Worm (Caenorhabditis elegans) whole organism, L3 larva: ENCODE measurements around the gene clec-215.

Experiments used
- R02D3.7 ChIP-seq: fragments of 150-350 bp; optimal IDR thresholded peaks from 2 replicates; lab custom pipeline; 2014; ENCODE audit warnings: missing biosample characterization, missing genetic modification characterization
- ZK546.5 ChIP-seq: sonication (generic microtip); optimal IDR thresholded peaks from 2 replicates; lab custom pipeline; 2017; ENCODE audit warnings: missing biosample characterization, missing genetic modification characterization
- aly-2 ChIP-seq: fragments of 150-350 bp; optimal IDR thresholded peaks from 2 replicates; lab custom pipeline; 2014; ENCODE audit warnings: missing biosample characterization, missing genetic modification characterization
- ama-1 ChIP-seq: fragments of 150-350 bp; optimal IDR thresholded peaks from 2 replicates; lab custom pipeline; 2018
- ceh-28 ChIP-seq: fragments of 150-350 bp; optimal IDR thresholded peaks from 2 replicates; lab custom pipeline; 2014; ENCODE audit warnings: missing biosample characterization, missing genetic modification reagents, missing genetic modification characterization
- ceh-82 ChIP-seq: fragments of 150-350 bp; optimal IDR thresholded peaks from 2 replicates; lab custom pipeline; 2014; ENCODE audit warnings: missing biosample characterization, missing genetic modification characterization
- ceh-9 ChIP-seq: sonication (generic microtip); optimal IDR thresholded peaks from 2 replicates; lab custom pipeline; 2018; ENCODE audit warnings: missing biosample characterization, missing genetic modification characterization
- egl-27 ChIP-seq: sonication (generic microtip); optimal IDR thresholded peaks from 4 replicates; lab custom pipeline; 2017; ENCODE audit warnings: missing biosample characterization, missing genetic modification reagents, missing genetic modification characterization
- egl-5 ChIP-seq: fragments of 150-350 bp; optimal IDR thresholded peaks from 2 replicates; lab custom pipeline; 2017; ENCODE audit warnings: missing biosample characterization, missing genetic modification reagents, missing genetic modification characterization, inconsistent platforms
- elt-1 ChIP-seq: fragments of 150-350 bp; optimal IDR thresholded peaks from 2 replicates; lab custom pipeline; 2014; ENCODE audit warnings: missing biosample characterization, missing genetic modification characterization
- elt-2 ChIP-seq: sonication (generic microtip); optimal IDR thresholded peaks from 2 replicates; lab custom pipeline; 2016; ENCODE audit warnings: missing genetic modification reagents, mild to moderate bottlenecking, missing genetic modification characterization, missing compliant biosample characterization
- elt-3 ChIP-seq, 3 experiments: fragments of 150-350 bp in 1 of 3; sonication (generic microtip) in 2 of 3; optimal IDR thresholded peaks; 2 replicates in 2 of 3; 4 replicates in 1 of 3; lab custom pipeline; 2014 to 2017; ENCODE audit warnings: missing biosample characterization in 3 of 3, missing genetic modification characterization in 3 of 3
- eor-1 ChIP-seq, 2 experiments: fragments of 150-350 bp; optimal IDR thresholded peaks; 2 replicates each; lab custom pipeline; 2014 to 2018; ENCODE audit warnings: missing biosample characterization in 2 of 2, missing genetic modification characterization in 2 of 2
- fkh-10 ChIP-seq: sonication (generic microtip); optimal IDR thresholded peaks from 2 replicates; lab custom pipeline; 2017; ENCODE audit warnings: missing biosample characterization, missing genetic modification reagents, missing genetic modification characterization
- fkh-2 ChIP-seq: fragments of 150-350 bp; optimal IDR thresholded peaks from 2 replicates; lab custom pipeline; 2014; ENCODE audit warnings: missing biosample characterization, missing genetic modification reagents, missing genetic modification characterization
- hmg-11 ChIP-seq: sonication (generic microtip); optimal IDR thresholded peaks from 2 replicates; lab custom pipeline; 2016; ENCODE audit warnings: missing genetic modification characterization, missing compliant biosample characterization
- jun-1 ChIP-seq: fragments of 150-350 bp; optimal IDR thresholded peaks from 2 replicates; lab custom pipeline; 2014; ENCODE audit warnings: missing biosample characterization, missing genetic modification reagents, missing genetic modification characterization
- lin-15B ChIP-seq: fragments of 150-350 bp; optimal IDR thresholded peaks from 2 replicates; lab custom pipeline; 2014; ENCODE audit warnings: missing biosample characterization, missing genetic modification characterization
- lin-39 ChIP-seq: fragments of 150-350 bp; optimal IDR thresholded peaks from 2 replicates; lab custom pipeline; 2018; ENCODE audit warnings: missing biosample characterization, missing genetic modification reagents, missing genetic modification characterization
- lsy-12 ChIP-seq: sonication (generic microtip); optimal IDR thresholded peaks from 2 replicates; lab custom pipeline; 2016; ENCODE audit warnings: mild to moderate bottlenecking, missing genetic modification characterization, missing compliant biosample characterization
- mdl-1 ChIP-seq: fragments of 150-350 bp; optimal IDR thresholded peaks from 2 replicates; lab custom pipeline; 2014; ENCODE audit warnings: missing biosample characterization, missing genetic modification characterization
- nfya-1 ChIP-seq: sonication (generic microtip); optimal IDR thresholded peaks from 2 replicates; lab custom pipeline; 2017; ENCODE audit warnings: missing genetic modification characterization, mild to moderate bottlenecking, missing compliant biosample characterization, antibody characterized with exemption, moderate library complexity; ENCODE audit not compliant: insufficient read depth
- nhr-11 ChIP-seq: fragments of 150-350 bp; optimal IDR thresholded peaks from 2 replicates; lab custom pipeline; 2014; ENCODE audit warnings: missing biosample characterization, missing genetic modification characterization
- nhr-23 ChIP-seq: fragments of 150-350 bp; optimal IDR thresholded peaks from 2 replicates; lab custom pipeline; 2014; ENCODE audit warnings: missing biosample characterization, missing genetic modification reagents, missing genetic modification characterization
- nhr-237 ChIP-seq: fragments of 150-350 bp; optimal IDR thresholded peaks from 2 replicates; lab custom pipeline; 2014; ENCODE audit warnings: missing biosample characterization, missing genetic modification characterization
- nhr-25 ChIP-seq: sonication (generic microtip); optimal IDR thresholded peaks from 2 replicates; lab custom pipeline; 2017; ENCODE audit warnings: missing biosample characterization, missing genetic modification characterization
- nhr-28 ChIP-seq: fragments of 150-350 bp; optimal IDR thresholded peaks from 2 replicates; lab custom pipeline; 2014; ENCODE audit warnings: missing biosample characterization, missing genetic modification characterization
- nhr-43 ChIP-seq: sonication (generic microtip); optimal IDR thresholded peaks from 2 replicates; lab custom pipeline; 2016; ENCODE audit warnings: mild to moderate bottlenecking, missing genetic modification characterization, missing compliant biosample characterization; ENCODE audit not compliant: poor library complexity, severe bottlenecking
- nhr-76 ChIP-seq: fragments of 150-350 bp; sonication (generic microtip); optimal IDR thresholded peaks from 5 replicates; lab custom pipeline; 2014; ENCODE audit warnings: missing biosample characterization, missing genetic modification characterization
- nhr-77 ChIP-seq: fragments of 150-350 bp; optimal IDR thresholded peaks from 2 replicates; lab custom pipeline; 2014; ENCODE audit warnings: missing biosample characterization, missing genetic modification characterization
- pha-4 ChIP-seq: fragments of 150-350 bp; optimal IDR thresholded peaks from 2 replicates; lab custom pipeline; 2014; ENCODE audit warnings: missing biosample characterization, missing genetic modification reagents, missing genetic modification characterization
- pqm-1 ChIP-seq: fragments of 150-350 bp; optimal IDR thresholded peaks from 2 replicates; lab custom pipeline; 2017; ENCODE audit warnings: missing biosample characterization, missing genetic modification characterization, inconsistent platforms
- sea-2 ChIP-seq: fragments of 150-350 bp; sonication (generic microtip); optimal IDR thresholded peaks from 4 replicates; lab custom pipeline; 2014; ENCODE audit warnings: missing biosample characterization, missing genetic modification reagents, missing genetic modification characterization
- skn-1 ChIP-seq: fragments of 150-350 bp; optimal IDR thresholded peaks from 2 replicates; lab custom pipeline; 2014; ENCODE audit warnings: missing biosample characterization, missing genetic modification characterization
- snpc-4 ChIP-seq: fragments of 150-350 bp; optimal IDR thresholded peaks from 2 replicates; lab custom pipeline; 2014; ENCODE audit warnings: missing biosample characterization, missing genetic modification characterization
- tbx-2 ChIP-seq: sonication (generic microtip); optimal IDR thresholded peaks from 2 replicates; lab custom pipeline; 2016; ENCODE audit warnings: mild to moderate bottlenecking, missing genetic modification characterization, missing compliant biosample characterization
- unc-39 ChIP-seq: sonication (generic microtip); optimal IDR thresholded peaks from 4 replicates; lab custom pipeline; 2017; ENCODE audit warnings: missing biosample characterization, missing genetic modification characterization
- unc-62 ChIP-seq: fragments of 150-350 bp; sonication (generic microtip); optimal IDR thresholded peaks from 4 replicates; lab custom pipeline; 2014; ENCODE audit warnings: missing biosample characterization, missing genetic modification reagents, missing genetic modification characterization
- zag-1 ChIP-seq: fragments of 150-350 bp; optimal IDR thresholded peaks from 2 replicates; lab custom pipeline; 2014; ENCODE audit warnings: missing biosample characterization, missing genetic modification characterization
- ztf-11 ChIP-seq: fragments of 150-350 bp; optimal IDR thresholded peaks from 2 replicates; lab custom pipeline; 2014; ENCODE audit warnings: missing biosample characterization, missing genetic modification characterization
- ztf-4 ChIP-seq: fragments of 150-350 bp; optimal IDR thresholded peaks from 2 replicates; lab custom pipeline; 2014; ENCODE audit warnings: missing biosample characterization, missing genetic modification characterization

The clec-215 gene

ce11 chrV:7612044-7612443, at the start of gene clec-215:
Gene clec-215, plus strand, starts transcription at chrV:7612344.
- TF ChIP-seq skn-1 (tag; lab: Kevin White, UChicago) (no peak), nhr-25 (no peak), ztf-4 (no peak), fkh-10 (GFP tag; lab: Kevin White, UChicago) (no peak), ceh-9 (no peak), pha-4 (no peak), hmg-11 (no peak)
- TF ChIP-seq, all 47 proteins: peak for 0

DNA sequence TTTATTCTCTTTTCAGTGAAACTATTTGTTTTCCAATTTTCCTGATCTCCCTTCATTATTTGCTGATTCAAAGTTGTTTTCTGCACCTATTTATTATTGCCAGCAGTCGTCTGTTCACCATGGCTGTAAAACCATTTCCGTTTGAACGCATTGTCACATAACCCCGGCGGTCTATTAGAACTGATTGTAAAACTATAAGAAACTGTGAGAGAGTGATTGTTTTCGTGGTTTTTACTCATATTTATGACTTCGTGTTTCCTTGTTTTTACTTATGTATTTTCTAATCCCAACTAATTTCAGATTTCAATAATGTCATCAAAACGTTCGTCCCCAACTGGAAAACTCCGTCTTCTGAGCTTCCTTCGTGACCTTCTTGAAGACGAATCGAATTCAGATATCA, 49.2 kb upstream of the clec-215 start, which contains the start of gene F19F10.1:
Gene F19F10.1, plus strand, starts transcription at position 301 of the 400 bp plus-strand sequence.
- no peak for TF ChIP-seq elt-1 (tag; lab: Kevin White, UChicago)
- TF ChIP-seq nhr-77, result no peak
- no peak for TF ChIP-seq pha-4
- TF ChIP-seq ceh-9, result no peak
- no peak for TF ChIP-seq zag-1 (tag; lab: Kevin White, UChicago)
- TF ChIP-seq eor-1 (tag; optimal IDR thresholded peaks at IDR 0.05; lab: Kevin White, UChicago), result no peak
- no peak for TF ChIP-seq egl-5 (tag; lab: Kevin White, UChicago)
- no peak for TF ChIP-seq nhr-237 (tag; lab: Kevin White, UChicago)
- no peak for TF ChIP-seq aly-2
- TF ChIP-seq fkh-10 (GFP tag; lab: Kevin White, UChicago), result no peak
- no peak for TF ChIP-seq egl-27
- TF ChIP-seq nfya-1, result no peak
- TF ChIP-seq ceh-28 (tag; lab: Kevin White, UChicago), result no peak
- TF ChIP-seq unc-62 (GFP tag; lab: Kevin White, UChicago), result no peak

DNA sequence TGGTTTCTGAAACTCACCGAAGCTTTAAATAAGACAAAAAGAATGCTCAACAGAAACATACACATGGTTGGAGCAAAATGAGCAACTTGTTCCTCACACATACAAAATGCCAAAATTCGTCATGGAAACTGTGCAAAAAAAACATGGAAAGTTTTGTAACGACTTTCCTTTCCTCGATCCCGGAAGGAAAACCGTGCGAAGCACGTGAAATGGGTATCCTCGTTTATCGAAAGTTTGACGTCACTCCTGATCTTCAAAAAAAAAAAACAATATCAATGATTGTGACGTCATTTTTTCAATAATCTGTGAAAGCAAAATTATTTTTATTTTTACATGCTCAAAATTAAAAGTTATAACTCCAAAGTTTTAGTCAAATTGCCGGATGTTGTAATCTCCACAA, 41.9 kb upstream of the clec-215 start, which contains the start of gene clec-212:
Gene clec-212, minus strand, starts transcription at position 101 of the 400 bp plus-strand sequence.
- TF ChIP-seq snpc-4 (tag; lab: Kevin White, UChicago), result no peak
- no peak for TF ChIP-seq lsy-12 (tag; lab: Kevin White, UChicago)
- TF ChIP-seq zag-1 (tag; lab: Kevin White, UChicago), result no peak
- TF ChIP-seq pha-4, result no peak
- no peak for TF ChIP-seq egl-27
- no peak for TF ChIP-seq tbx-2 (tag; lab: Kevin White, UChicago)
- TF ChIP-seq nhr-237 (tag; lab: Kevin White, UChicago), result no peak
- no peak for TF ChIP-seq nhr-76 (tag; lab: Kevin White, UChicago)
- no peak for TF ChIP-seq skn-1 (tag; lab: Kevin White, UChicago)
- no peak for TF ChIP-seq nhr-43 (tag; lab: Kevin White, UChicago)
- no peak for TF ChIP-seq nhr-28 (tag; lab: Kevin White, UChicago)
- no peak for TF ChIP-seq eor-1 (tag; optimal IDR thresholded peaks at IDR 0.05; lab: Kevin White, UChicago)
- no peak for TF ChIP-seq sea-2 (GFP tag; lab: Kevin White, UChicago)
- no peak for TF ChIP-seq unc-39 (tag; lab: Kevin White, UChicago)
- no peak for TF ChIP-seq unc-62 (GFP tag; lab: Kevin White, UChicago)
- no peak for TF ChIP-seq fkh-2 (tag; lab: Kevin White, UChicago)
- no peak for TF ChIP-seq nhr-25

DNA sequence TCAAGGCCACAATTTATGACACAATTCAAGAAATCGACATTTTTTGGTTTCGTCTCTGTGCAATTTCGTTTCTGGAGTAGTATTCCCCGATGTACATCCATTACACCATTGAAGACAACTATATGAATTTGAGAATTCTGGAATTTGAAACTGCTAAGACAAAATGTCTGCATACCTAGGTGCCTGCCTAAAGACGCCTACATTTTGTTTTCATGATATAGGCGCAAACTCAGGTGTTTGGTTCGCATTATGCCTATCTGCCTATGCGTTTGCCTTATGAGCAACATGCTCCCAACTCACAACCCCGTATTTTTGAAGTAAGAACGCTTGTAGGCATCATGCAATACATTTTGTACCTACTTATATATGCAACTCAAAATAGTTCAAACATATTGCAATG, 41.2 kb upstream of the clec-215 start, which contains the start of gene F19F10.14:
Gene F19F10.14, minus strand, starts transcription at position 101 of the 400 bp plus-strand sequence.
- TF ChIP-seq lin-39 (tag; lab: Kevin White, UChicago) (no peak), snpc-4 (tag; lab: Kevin White, UChicago) (no peak), skn-1 (tag; lab: Kevin White, UChicago) (no peak), lsy-12 (tag; lab: Kevin White, UChicago) (no peak), hmg-11 (no peak), nfya-1 (no peak), nhr-11 (tag; lab: Kevin White, UChicago) (no peak), ztf-11 (no peak), ceh-9 (no peak), jun-1 (tag; lab: Kevin White, UChicago) (no peak), mdl-1 (tag; lab: Kevin White, UChicago) (no peak), nhr-77 (no peak), aly-2 (no peak), elt-3 (tag; optimal IDR thresholded peaks at IDR 0.05; lab: Kevin White, UChicago) (no peak)

ce11 chrV:7575563-7575962, 36.6 kb upstream of the clec-215 start, which contains the start of the genes snu-66 and ints-9:
Gene snu-66, minus strand, starts transcription at chrV:7575670.
Gene ints-9, plus strand, starts transcription at chrV:7575802.
- peak; percentile 76 for TF ChIP-seq nhr-23 (tag; lab: Kevin White, UChicago)
- no peak for TF ChIP-seq aly-2
- no peak for TF ChIP-seq ceh-82 (tag; lab: Kevin White, UChicago)
- TF ChIP-seq lin-15B (tag; lab: Kevin White, UChicago), result peak; percentile 77
- TF ChIP-seq elt-1 (tag; lab: Kevin White, UChicago), result no peak
- peak; percentile 38 for TF ChIP-seq nhr-25
- no peak for TF ChIP-seq zag-1 (tag; lab: Kevin White, UChicago)
- TF ChIP-seq jun-1 (tag; lab: Kevin White, UChicago), result peak; percentile 14
- TF ChIP-seq elt-2 (tag; lab: Kevin White, UChicago), result peak; percentile 7
- no peak for TF ChIP-seq nhr-76 (tag; lab: Kevin White, UChicago)
- TF ChIP-seq tbx-2 (tag; lab: Kevin White, UChicago), result peak; percentile 7
- TF ChIP-seq sea-2 (GFP tag; lab: Kevin White, UChicago), result no peak
- TF ChIP-seq R02D3.7 (tag; lab: Kevin White, UChicago), result peak; percentile 11
- TF ChIP-seq skn-1 (tag; lab: Kevin White, UChicago), result no peak
- peak; percentile 18 for TF ChIP-seq hmg-11
- no peak for TF ChIP-seq ZK546.5 (tag; lab: Kevin White, UChicago)
- no peak for TF ChIP-seq lsy-12 (tag; lab: Kevin White, UChicago)
- TF ChIP-seq pqm-1 (tag; lab: Kevin White, UChicago), result no peak
- TF ChIP-seq lin-39 (tag; lab: Kevin White, UChicago), result no peak
- peak; percentile 83 for TF ChIP-seq snpc-4 (tag; lab: Kevin White, UChicago)
- TF ChIP-seq pha-4, result peak; percentile 67
- no peak for TF ChIP-seq ama-1 (lab: Kevin White, UChicago)
- TF ChIP-seq nhr-77, result no peak
